Worm (Caenorhabditis elegans) whole organism, L2 larva: ENCODE data around the gene skr-7.

ENCODE experiments used
- C34F6.9 ChIP-seq: fragments of 150-350 bp; optimal IDR thresholded peaks from 2 replicates; lab custom pipeline; 2014; ENCODE audit warnings: missing biosample characterization, missing genetic modification characterization
- R02D3.7 ChIP-seq: fragments of 150-350 bp; optimal IDR thresholded peaks from 2 replicates; lab custom pipeline; 2014; ENCODE audit warnings: missing biosample characterization, missing genetic modification characterization
- alr-1 ChIP-seq: fragments of 150-350 bp; optimal IDR thresholded peaks from 2 replicates; lab custom pipeline; 2014; ENCODE audit warnings: missing biosample characterization, missing genetic modification characterization
- ama-1 ChIP-seq: fragments of 150-350 bp; optimal IDR thresholded peaks from 2 replicates; lab custom pipeline; 2018; ENCODE audit warnings: inconsistent platforms
- blmp-1 ChIP-seq: sonication (generic microtip); optimal IDR thresholded peaks from 2 replicates; lab custom pipeline; 2017; ENCODE audit warnings: missing genetic modification characterization, mild to moderate bottlenecking, missing compliant biosample characterization, antibody characterized with exemption, moderate library complexity; ENCODE audit not compliant: insufficient read depth
- ceh-16 ChIP-seq: fragments of 150-350 bp; optimal IDR thresholded peaks from 2 replicates; lab custom pipeline; 2014; ENCODE audit warnings: missing biosample characterization, missing genetic modification characterization
- ceh-82 ChIP-seq: fragments of 150-350 bp; optimal IDR thresholded peaks from 2 replicates; lab custom pipeline; 2014; ENCODE audit warnings: missing biosample characterization, missing genetic modification characterization
- dmd-4 ChIP-seq: sonication (generic microtip); optimal IDR thresholded peaks from 2 replicates; lab custom pipeline; 2017; ENCODE audit warnings: missing biosample characterization, missing genetic modification characterization
- egl-27 ChIP-seq: sonication (generic microtip); optimal IDR thresholded peaks from 3 replicates; lab custom pipeline; 2017; ENCODE audit warnings: missing biosample characterization, missing genetic modification reagents, missing genetic modification characterization
- elt-1 ChIP-seq: fragments of 150-350 bp; optimal IDR thresholded peaks from 2 replicates; lab custom pipeline; 2014; ENCODE audit warnings: missing biosample characterization, missing genetic modification characterization
- elt-3 ChIP-seq: sonication (generic microtip); optimal IDR thresholded peaks from 2 replicates; lab custom pipeline; 2017; ENCODE audit warnings: missing biosample characterization, missing genetic modification characterization
- fos-1 ChIP-seq: fragments of 150-350 bp; optimal IDR thresholded peaks from 2 replicates; lab custom pipeline; 2014; ENCODE audit warnings: missing biosample characterization, missing genetic modification characterization
- gmeb-1 ChIP-seq: fragments of 150-350 bp; optimal IDR thresholded peaks from 2 replicates; lab custom pipeline; 2014; ENCODE audit warnings: missing biosample characterization, missing genetic modification characterization
- lin-11 ChIP-seq: fragments of 150-350 bp; sonication (generic microtip); optimal IDR thresholded peaks from 2 replicates; lab custom pipeline; 2014; ENCODE audit warnings: missing biosample characterization, missing genetic modification characterization, inconsistent platforms, mixed read lengths
- lin-13 ChIP-seq: fragments of 150-350 bp; optimal IDR thresholded peaks from 2 replicates; lab custom pipeline; 2014; ENCODE audit warnings: missing biosample characterization, missing genetic modification reagents, missing genetic modification characterization
- lin-39 ChIP-seq: fragments of 150-350 bp; optimal IDR thresholded peaks from 2 replicates; lab custom pipeline; 2014; ENCODE audit warnings: missing biosample characterization, missing genetic modification reagents, missing genetic modification characterization
- lsy-2 ChIP-seq, 2 experiments: fragments of 150-350 bp in 1 of 2; sonication (generic microtip) in 1 of 2; optimal IDR thresholded peaks; 2 replicates each; lab custom pipeline; 2014 to 2017; ENCODE audit warnings: missing biosample characterization in 2 of 2, missing genetic modification characterization in 2 of 2
- mab-5 ChIP-seq: fragments of 150-350 bp; optimal IDR thresholded peaks from 2 replicates; lab custom pipeline; 2014; ENCODE audit warnings: missing biosample characterization, missing genetic modification characterization
- mbf-1 ChIP-seq: sonication (generic microtip); optimal IDR thresholded peaks from 2 replicates; lab custom pipeline; 2017; ENCODE audit warnings: missing biosample characterization, missing genetic modification characterization
- mdl-1 ChIP-seq, 2 experiments: fragments of 150-350 bp in 1 of 2; sonication (generic microtip) in 1 of 2; optimal IDR thresholded peaks; 2 replicates each; lab custom pipeline; 2017; ENCODE audit warnings: missing biosample characterization in 2 of 2, missing genetic modification characterization in 2 of 2
- nhr-11 ChIP-seq: fragments of 150-350 bp; optimal IDR thresholded peaks from 2 replicates; lab custom pipeline; 2014; ENCODE audit warnings: missing biosample characterization, missing genetic modification characterization
- nhr-129 ChIP-seq: fragments of 150-350 bp; optimal IDR thresholded peaks from 2 replicates; lab custom pipeline; 2014; ENCODE audit warnings: missing biosample characterization, missing genetic modification characterization
- nhr-21 ChIP-seq: fragments of 150-350 bp; optimal IDR thresholded peaks from 2 replicates; lab custom pipeline; 2014; ENCODE audit warnings: missing biosample characterization, missing genetic modification characterization
- nhr-23 ChIP-seq: fragments of 150-350 bp; optimal IDR thresholded peaks from 2 replicates; lab custom pipeline; 2014; ENCODE audit warnings: missing biosample characterization, missing genetic modification reagents, missing genetic modification characterization
- nhr-237 ChIP-seq: fragments of 150-350 bp; optimal IDR thresholded peaks from 2 replicates; lab custom pipeline; 2014; ENCODE audit warnings: missing biosample characterization, missing genetic modification characterization
- nhr-25 ChIP-seq: fragments of 150-350 bp; sonication (generic microtip); optimal IDR thresholded peaks from 3 replicates; lab custom pipeline; 2014; ENCODE audit warnings: missing biosample characterization, missing genetic modification characterization
- nhr-6 ChIP-seq: fragments of 150-350 bp; optimal IDR thresholded peaks from 2 replicates; lab custom pipeline; 2014; ENCODE audit warnings: missing biosample characterization, missing genetic modification characterization
- nhr-77 ChIP-seq: fragments of 150-350 bp; optimal IDR thresholded peaks from 2 replicates; lab custom pipeline; 2014; ENCODE audit warnings: missing biosample characterization, missing genetic modification characterization
- peb-1 ChIP-seq: fragments of 150-350 bp; optimal IDR thresholded peaks from 2 replicates; lab custom pipeline; 2014; ENCODE audit warnings: missing biosample characterization, missing genetic modification characterization
- skn-1 ChIP-seq: sonication (generic microtip); optimal IDR thresholded peaks from 2 replicates; lab custom pipeline; 2017; ENCODE audit warnings: missing biosample characterization, missing genetic modification characterization
- sma-3 ChIP-seq: sonication (generic microtip); optimal IDR thresholded peaks from 2 replicates; lab custom pipeline; 2016; ENCODE audit warnings: missing genetic modification reagents, missing genetic modification characterization, missing compliant biosample characterization
- sma-9 ChIP-seq, 2 experiments: fragments of 150-350 bp in 1 of 2; sonication (generic microtip) in 1 of 2; optimal IDR thresholded peaks; 2 replicates each; lab custom pipeline; 2014 to 2016; ENCODE audit warnings: missing genetic modification characterization in 2 of 2, mild to moderate bottlenecking in 1 of 2, missing biosample characterization in 1 of 2, missing compliant biosample characterization in 1 of 2, missing genetic modification reagents in 1 of 2, moderate library complexity in 1 of 2
- unc-39 ChIP-seq: fragments of 150-350 bp; optimal IDR thresholded peaks from 2 replicates; lab custom pipeline; 2014; ENCODE audit warnings: missing biosample characterization, missing genetic modification characterization
- unc-55 ChIP-seq: fragments of 150-350 bp; sonication (generic microtip); optimal IDR thresholded peaks from 3 replicates; lab custom pipeline; 2014; ENCODE audit warnings: missing biosample characterization, missing genetic modification reagents, missing genetic modification characterization
- unc-62 ChIP-seq: fragments of 150-350 bp; optimal IDR thresholded peaks from 2 replicates; lab custom pipeline; 2014; ENCODE audit warnings: missing biosample characterization, missing genetic modification reagents, missing genetic modification characterization
- zag-1 ChIP-seq: fragments of 150-350 bp; optimal IDR thresholded peaks from 2 replicates; lab custom pipeline; 2014; ENCODE audit warnings: missing biosample characterization, missing genetic modification characterization
- ztf-11 ChIP-seq: sonication (generic microtip); optimal IDR thresholded peaks from 2 replicates; lab custom pipeline; 2017; ENCODE audit warnings: missing biosample characterization, missing genetic modification characterization
- ztf-4 ChIP-seq: fragments of 150-350 bp; optimal IDR thresholded peaks from 2 replicates; lab custom pipeline; 2014; ENCODE audit warnings: missing biosample characterization, missing genetic modification characterization

skr-7 gene

ce11 chrV:4422127-4422526 lies at the start of gene skr-7:
skr-7 (plus strand) TSS chrV:4422427.
- no peak for TF ChIP-seq ceh-16 (tag; lab: Kevin White, UChicago)
- TF ChIP-seq alr-1 (tag; lab: Kevin White, UChicago): no peak
- no peak for TF ChIP-seq elt-3
- TF ChIP-seq ztf-4: no peak
- no peak for TF ChIP-seq ceh-82
- no peak for TF ChIP-seq nhr-237
- TF ChIP-seq mab-5 (tag; lab: Kevin White, UChicago): no peak
- TF ChIP-seq nhr-129 (tag; lab: Kevin White, UChicago): no peak
- no peak for TF ChIP-seq lsy-2 (tag; optimal IDR thresholded peaks at IDR 0.05; lab: Kevin White, UChicago)
- no peak for TF ChIP-seq mbf-1 (tag; lab: Kevin White, UChicago)
- TF ChIP-seq zag-1 (tag; lab: Kevin White, UChicago): no peak
- no peak for TF ChIP-seq gmeb-1
- no peak for TF ChIP-seq elt-1 (tag; lab: Kevin White, UChicago)
- TF ChIP-seq lin-13 (GFP tag; lab: Kevin White, UChicago): no peak
- TF ChIP-seq nhr-6: no peak
- no peak for TF ChIP-seq blmp-1
- TF ChIP-seq nhr-77 (tag; lab: Kevin White, UChicago): no peak
- TF ChIP-seq unc-62 (GFP tag; lab: Kevin White, UChicago): no peak
- TF ChIP-seq unc-55 (GFP tag; lab: Kevin White, UChicago): no peak

ce11 chrV:4372986-4373385 lies 49.2 kb upstream of the skr-7 start:
- no peak for TF ChIP-seq lin-39 (tag; lab: Kevin White, UChicago)
- TF ChIP-seq nhr-129 (tag; lab: Kevin White, UChicago): no peak
- no peak for TF ChIP-seq sma-9 (GFP tag; optimal IDR thresholded peaks at IDR 0.05; lab: Kevin White, UChicago)
- TF ChIP-seq sma-9 (tag; optimal IDR thresholded peaks at IDR 0.05; lab: Kevin White, UChicago): no peak
- TF ChIP-seq sma-3 (GFP tag; lab: Kevin White, UChicago): no peak
- no peak for TF ChIP-seq unc-62 (GFP tag; lab: Kevin White, UChicago)
- TF ChIP-seq blmp-1: no peak
- TF ChIP-seq egl-27 (tag; lab: Kevin White, UChicago): no peak
- TF ChIP-seq nhr-25 (tag; lab: Kevin White, UChicago): no peak
- no peak for TF ChIP-seq alr-1 (tag; lab: Kevin White, UChicago)
- TF ChIP-seq nhr-23 (tag; lab: Kevin White, UChicago): no peak
- TF ChIP-seq R02D3.7 (tag; lab: Kevin White, UChicago): no peak
- no peak for TF ChIP-seq dmd-4 (tag; lab: Kevin White, UChicago)
- TF ChIP-seq nhr-11: no peak
- TF ChIP-seq C34F6.9 (tag; lab: Kevin White, UChicago): no peak
- no peak for TF ChIP-seq zag-1 (tag; lab: Kevin White, UChicago)
- TF ChIP-seq unc-39: no peak
- no peak for TF ChIP-seq ama-1
- no peak for TF ChIP-seq elt-1 (tag; lab: Kevin White, UChicago)
- TF ChIP-seq nhr-21 (tag; lab: Kevin White, UChicago): no peak
- TF ChIP-seq mdl-1 (tag; optimal IDR thresholded peaks at IDR 0.05; lab: Kevin White, UChicago): no peak

- no peak for TF ChIP-seq unc-62 (GFP tag; lab: Kevin White, UChicago)
- no peak for TF ChIP-seq fos-1 (tag; lab: Kevin White, UChicago)
- TF ChIP-seq ztf-4: no peak
- no peak for TF ChIP-seq unc-39
- no peak for TF ChIP-seq lin-11 (tag; lab: Kevin White, UChicago)
- TF ChIP-seq nhr-23 (tag; lab: Kevin White, UChicago): no peak
- TF ChIP-seq sma-9 (GFP tag; optimal IDR thresholded peaks at IDR 0.05; lab: Kevin White, UChicago): no peak
- TF ChIP-seq sma-9 (tag; optimal IDR thresholded peaks at IDR 0.05; lab: Kevin White, UChicago): no peak
- no peak for TF ChIP-seq skn-1
- no peak for TF ChIP-seq mbf-1 (tag; lab: Kevin White, UChicago)
- TF ChIP-seq nhr-77 (tag; lab: Kevin White, UChicago): no peak
- TF ChIP-seq R02D3.7 (tag; lab: Kevin White, UChicago): no peak
- no peak for TF ChIP-seq peb-1
- TF ChIP-seq lin-13 (GFP tag; lab: Kevin White, UChicago): no peak
- no peak for TF ChIP-seq nhr-11
- no peak for TF ChIP-seq nhr-25 (tag; lab: Kevin White, UChicago)
- TF ChIP-seq ztf-11: no peak
- no peak for TF ChIP-seq nhr-129 (tag; lab: Kevin White, UChicago)
- TF ChIP-seq nhr-6: no peak
Observed at ce11 chrV:4373656-4374055, 48.6 kb upstream of the skr-7 start.
